Worm (Caenorhabditis elegans): ENCODE measurements around the gene K08B5.2.

Gene K08B5.2

ce11 chrX:16502997-16503396, 50.7 kb downstream of the K08B5.2 start:
- no peak for TF ChIP-seq skn-1 (tag; optimal IDR thresholded peaks at IDR 0.05)
- no peak for TF ChIP-seq F13H6.1 (tag; optimal IDR thresholded peaks at IDR 0.05)
- no peak for TF ChIP-seq ztf-4 (tag; optimal IDR thresholded peaks at IDR 0.05)
- TF ChIP-seq unc-62 (GFP tag; optimal IDR thresholded peaks at IDR 0.05), result no peak
- no peak for TF ChIP-seq lsy-2 (tag; optimal IDR thresholded peaks at IDR 0.05)
- TF ChIP-seq gmeb-1 (tag; optimal IDR thresholded peaks at IDR 0.05), result peak; percentile 14
- TF ChIP-seq nhr-23 (tag; optimal IDR thresholded peaks at IDR 0.05), result no peak
- TF ChIP-seq ceh-82 (tag; optimal IDR thresholded peaks at IDR 0.05), result no peak
- peak; percentile 3 for TF ChIP-seq nhr-129 (tag; optimal IDR thresholded peaks at IDR 0.05)
- no peak for TF ChIP-seq nhr-21 (tag; optimal IDR thresholded peaks at IDR 0.05)
- TF ChIP-seq sma-3 (GFP tag; optimal IDR thresholded peaks at IDR 0.05), result peak; percentile 10
- TF ChIP-seq sma-9 (GFP tag; optimal IDR thresholded peaks at IDR 0.05), result no peak
- TF ChIP-seq sma-9 (tag; optimal IDR thresholded peaks at IDR 0.05), result no peak
- TF ChIP-seq sem-4 (tag; optimal IDR thresholded peaks at IDR 0.05), result no peak
- no peak for TF ChIP-seq mab-5 (tag; optimal IDR thresholded peaks at IDR 0.05)
